Worm (Caenorhabditis elegans) whole organism, L3 larva: ENCODE measurements around the gene F28C1.1.

Experiments
- ceh-16 ChIP-seq: sonication (generic microtip); optimal IDR thresholded peaks from 2 replicates; lab custom pipeline; 2017; ENCODE audit warnings: missing biosample characterization, missing genetic modification characterization
- elt-2 ChIP-seq: sonication (generic microtip); optimal IDR thresholded peaks from 2 replicates; lab custom pipeline; 2016; ENCODE audit warnings: missing genetic modification reagents, mild to moderate bottlenecking, missing genetic modification characterization, missing compliant biosample characterization
- nhr-28 ChIP-seq: fragments of 150-350 bp; optimal IDR thresholded peaks from 2 replicates; lab custom pipeline; 2014; ENCODE audit warnings: missing biosample characterization, missing genetic modification characterization
- snpc-4 ChIP-seq: fragments of 150-350 bp; optimal IDR thresholded peaks from 2 replicates; lab custom pipeline; 2014; ENCODE audit warnings: missing biosample characterization, missing genetic modification characterization
- unc-62 ChIP-seq: fragments of 150-350 bp; sonication (generic microtip); optimal IDR thresholded peaks from 4 replicates; lab custom pipeline; 2014; ENCODE audit warnings: missing biosample characterization, missing genetic modification reagents, missing genetic modification characterization
- ztf-4 ChIP-seq: fragments of 150-350 bp; optimal IDR thresholded peaks from 2 replicates; lab custom pipeline; 2014; ENCODE audit warnings: missing biosample characterization, missing genetic modification characterization

DNA sequence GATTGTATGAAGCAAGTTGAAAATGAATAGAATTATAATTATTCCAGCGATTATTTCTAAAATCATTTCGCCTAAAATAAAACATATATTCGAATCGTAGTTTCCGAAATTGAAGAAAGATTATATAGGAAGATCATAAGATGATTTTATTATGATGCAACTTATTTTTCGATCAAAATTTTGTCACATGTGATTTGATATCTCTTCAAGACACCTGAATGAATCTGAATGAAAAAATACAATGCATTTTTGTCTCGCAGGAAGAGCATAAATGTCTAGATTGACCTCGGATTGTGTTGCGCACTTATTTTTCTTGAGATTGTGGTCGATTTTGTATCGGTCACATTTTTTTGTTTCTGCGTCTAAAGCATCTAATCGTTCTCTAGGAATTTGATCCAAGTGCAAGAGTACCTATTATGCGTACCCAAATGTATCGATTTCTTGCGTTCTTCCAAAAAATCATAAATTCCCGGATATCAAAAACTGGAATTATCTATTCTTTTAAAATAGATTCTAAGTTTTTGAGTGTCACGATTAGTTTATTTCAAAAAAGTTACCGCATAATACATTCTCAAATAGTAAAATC, 40.1 kb upstream of the F28C1.1 start, which contains the start of gene hrg-2:
- no peak for TF ChIP-seq unc-62 (GFP tag; lab: Kevin White, UChicago)
- TF ChIP-seq ceh-16 (tag; lab: Kevin White, UChicago), result no peak
- TF ChIP-seq snpc-4 (tag; lab: Kevin White, UChicago), result no peak
- no peak for TF ChIP-seq elt-2 (tag; lab: Kevin White, UChicago)
- TF ChIP-seq nhr-28 (tag; lab: Kevin White, UChicago), result no peak
- no peak for TF ChIP-seq ztf-4 (tag; lab: Kevin White, UChicago)
